Worm (Caenorhabditis elegans): Measurements from ENCODE around the gene tag-273.

DNA sequence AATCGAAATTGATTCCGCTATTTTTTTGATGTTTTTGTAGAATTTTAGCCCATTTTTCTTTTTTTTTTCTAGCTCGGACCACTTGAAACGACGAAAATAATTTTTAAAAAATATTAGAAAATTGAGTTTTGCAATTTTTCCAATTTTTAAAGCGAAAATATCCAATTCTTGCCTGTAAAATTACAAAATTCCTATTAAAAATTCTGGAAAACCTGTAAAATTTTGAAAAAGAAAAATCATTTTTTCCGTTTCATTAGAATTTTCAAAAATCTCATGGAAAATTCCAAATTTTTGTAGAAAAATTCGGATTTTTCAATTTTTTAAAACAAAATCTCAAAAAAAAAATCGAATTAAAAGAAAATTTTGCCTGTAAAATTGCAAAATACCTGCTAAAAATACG is 36.0 kb downstream of the tag-273 start:
- TF ChIP-seq nfya-1 (tag; optimal IDR thresholded peaks at IDR 0.05; ENCODE audit: insufficient read depth) = no peak
- TF ChIP-seq lin-39 (tag; optimal IDR thresholded peaks at IDR 0.05) = no peak
- no peak for TF ChIP-seq egl-27 (tag; optimal IDR thresholded peaks at IDR 0.05)
- TF ChIP-seq elt-3 (tag; optimal IDR thresholded peaks at IDR 0.05) = no peak
- no peak for TF ChIP-seq nhr-12 (tag; optimal IDR thresholded peaks at IDR 0.05)
- TF ChIP-seq nhr-77 (tag; optimal IDR thresholded peaks at IDR 0.05) = no peak
- no peak for TF ChIP-seq fos-1 (tag; optimal IDR thresholded peaks at IDR 0.05)
- TF ChIP-seq unc-39 (tag; optimal IDR thresholded peaks at IDR 0.05) = no peak

Data from whole organism, L3 larva.